Fruit fly (Drosophila melanogaster): Measurements from ENCODE around the gene CG4022.

The CG4022 gene

DNA sequence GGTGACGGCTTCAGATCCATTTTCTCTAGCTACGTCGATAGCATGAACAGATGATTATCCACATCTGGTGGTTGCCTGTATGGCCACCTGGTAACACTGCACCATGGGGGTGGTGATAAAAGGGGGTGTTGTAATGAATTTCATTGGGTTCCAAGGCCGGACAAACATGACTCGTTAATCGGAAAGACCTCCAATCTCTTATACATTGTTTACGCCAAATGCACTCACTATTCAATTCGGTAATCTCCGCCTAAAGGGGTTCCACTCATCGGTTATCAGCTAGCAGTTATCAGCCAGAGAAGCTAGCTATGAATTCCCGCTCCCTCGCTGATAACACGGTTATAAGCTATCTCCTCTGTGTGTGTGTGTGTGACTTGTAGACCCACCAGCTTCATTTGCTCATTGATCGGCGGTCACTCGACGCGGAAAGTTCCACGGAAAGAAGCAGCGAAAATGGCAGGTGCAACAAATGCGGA lies 50.4 kb downstream of the CG4022 start, which contains the start of gene Pdxk (continued):
- TF ChIP-seq Eip75B (GFP tag; optimal IDR thresholded peaks at IDR 0.05) (peak; percentile 43), ss (GFP tag; optimal IDR thresholded peaks at IDR 0.05) (peak; percentile 14 to 20), Sox14 (GFP tag; optimal IDR thresholded peaks at IDR 0.05) (peak; percentile 12), CG8119 (GFP tag; IDR thresholded peaks at IDR 0.05) (0 out of 3 replicates have a peak, but pooled peaks have one; percentile 30), CG6808 (GFP tag; optimal IDR thresholded peaks at IDR 0.05) (no peak), pdm3 (GFP tag; optimal IDR thresholded peaks at IDR 0.05) (no peak), CG6163 (GFP tag; IDR thresholded peaks at IDR 0.05) (no peak; the same call in 2 of the 3 replicates)

DNA sequence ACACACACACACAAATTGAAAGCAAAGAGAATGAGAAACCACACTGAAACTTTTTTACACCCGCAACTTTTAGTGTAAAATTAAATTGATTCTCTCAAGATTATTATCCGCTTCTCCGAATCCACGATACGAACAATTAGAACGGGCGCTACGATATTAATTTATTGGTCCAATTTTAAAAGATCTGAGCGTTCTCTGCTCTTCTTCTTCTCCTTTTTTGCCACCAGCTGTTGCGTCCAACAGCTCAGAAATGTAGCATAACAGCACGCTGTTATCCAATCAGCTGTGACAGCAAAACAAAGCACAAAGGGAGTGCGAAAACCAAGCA lies 52.0 kb downstream of the CG4022 start, which contains the start of the genes UGP and Svip:
UGP (minus strand) TSS at position 223 of the 328 bp plus-strand sequence.
Svip (plus strand) TSS at position 287 of the 328 bp plus-strand sequence.
- TF ChIP-seq Sox102F (GFP tag; optimal IDR thresholded peaks at IDR 0.05) (peak; percentile 19), CG8119 (GFP tag; IDR thresholded peaks at IDR 0.05) (peak; percentile 43; the same call in 2 of the 3 replicates), net (GFP tag; optimal IDR thresholded peaks at IDR 0.05) (peak; percentile 53), CG6163 (GFP tag; IDR thresholded peaks at IDR 0.05) (peak; percentile 56; the same call in 1 of the 3 replicates), CG8632 (GFP tag; optimal IDR thresholded peaks at IDR 0.05) (no peak), Hr39 (GFP tag; optimal IDR thresholded peaks at IDR 0.05) (peak; percentile 10), CG6808 (GFP tag; optimal IDR thresholded peaks at IDR 0.05) (no peak), Hr4 (GFP tag; optimal IDR thresholded peaks at IDR 0.05) (peak; percentile 64), Met (GFP tag; optimal IDR thresholded peaks at IDR 0.05) (no peak), CG9139 (GFP tag; optimal IDR thresholded peaks at IDR 0.05) (no peak), CG15336 (GFP tag; IDR thresholded peaks at IDR 0.05) (peak; percentile 45; the same call in 1 of the 2 replicates), topi (GFP tag; optimal IDR thresholded peaks at IDR 0.05) (peak; percentile 39), svp (GFP tag) (no peak), spab (GFP tag; optimal IDR thresholded peaks at IDR 0.05) (no peak), lz (GFP tag; optimal IDR thresholded peaks at IDR 0.05) (peak; percentile 34), CG11902 (GFP tag; optimal IDR thresholded peaks at IDR 0.05) (no peak), Smox (GFP tag; optimal IDR thresholded peaks at IDR 0.05) (no peak), eg (GFP tag; IDR thresholded peaks at IDR 0.05) (peak; percentile 68; the same call in 2 of the 3 replicates), CG10631 (GFP tag; optimal IDR thresholded peaks at IDR 0.05) (no peak), Ets96B (tag; optimal IDR thresholded peaks at IDR 0.05) (peak; percentile 10), Eip75B (GFP tag; optimal IDR thresholded peaks at IDR 0.05) (peak; percentile 35), Eip78C (GFP tag) (peak; percentile 71), esn (GFP tag; optimal IDR thresholded peaks at IDR 0.05) (peak; percentile 57), fkh (GFP tag; optimal IDR thresholded peaks at IDR 0.05) (no peak), Sox14 (GFP tag; optimal IDR thresholded peaks at IDR 0.05) (peak; percentile 93), CG3032 (tag; optimal IDR thresholded peaks at IDR 0.05) (peak; percentile 0), CG7368 (GFP tag; optimal IDR thresholded peaks at IDR 0.05) (peak; percentile 6), achi (GFP tag; optimal IDR thresholded peaks at IDR 0.05) (peak; percentile 39), OdsH (GFP tag; optimal IDR thresholded peaks at IDR 0.05) (peak; percentile 17), salr (GFP tag; optimal IDR thresholded peaks at IDR 0.05) (no peak), CG8319 (GFP tag; optimal IDR thresholded peaks at IDR 0.05) (no peak), CG3919 (GFP tag; optimal IDR thresholded peaks at IDR 0.05) (peak; percentile 60), dac (GFP tag; optimal IDR thresholded peaks at IDR 0.05) (no peak), Blimp-1 (GFP tag; optimal IDR thresholded peaks at IDR 0.05) (no peak), Hr38 (GFP tag; optimal IDR thresholded peaks at IDR 0.05) (no peak)

DNA sequence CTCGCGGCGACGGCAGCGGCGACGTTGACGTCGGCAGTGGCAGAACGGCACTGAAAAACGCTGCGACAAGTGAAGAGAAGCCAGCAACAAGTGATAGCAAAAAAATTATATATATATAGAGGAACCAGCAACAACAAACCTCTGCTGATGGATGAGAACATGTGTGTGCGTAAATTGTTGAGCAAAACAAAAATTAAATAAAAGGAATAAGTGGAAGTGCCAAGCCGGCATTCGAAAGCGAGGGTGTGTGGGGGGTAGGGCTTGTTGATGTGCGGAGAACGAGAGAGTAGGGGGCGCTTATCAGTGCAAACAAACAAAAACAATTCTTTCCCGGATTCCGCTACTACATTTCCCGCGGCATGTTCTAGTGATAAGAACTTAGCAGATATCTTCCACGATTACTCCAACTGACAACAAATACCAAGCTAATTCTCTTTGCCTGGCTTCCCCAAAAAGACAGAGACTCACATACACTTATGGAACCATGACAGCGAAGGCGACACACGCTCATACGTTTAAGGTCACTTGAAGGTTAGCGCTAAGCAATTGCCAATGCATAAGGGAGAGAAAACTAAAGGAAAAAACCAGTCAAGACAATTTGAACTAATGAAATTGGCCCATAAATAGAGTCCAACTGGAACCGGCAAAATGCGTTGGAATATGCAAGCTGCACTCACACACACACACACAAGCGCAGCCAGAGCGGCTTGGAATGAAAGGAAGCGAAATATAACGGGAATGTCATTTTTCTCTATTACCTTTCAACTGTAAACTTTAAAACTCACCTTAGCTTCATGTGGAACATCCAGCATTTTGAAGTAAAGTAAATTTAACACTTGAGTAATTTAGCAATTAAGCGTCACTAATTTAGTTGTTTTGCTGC lies 52.6 kb downstream of the CG4022 start:
- TF ChIP-seq Sox14 (GFP tag; optimal IDR thresholded peaks at IDR 0.05): peak; percentile 6
- TF ChIP-seq Ets96B (tag; optimal IDR thresholded peaks at IDR 0.05): peak; percentile 51
- peak; percentile 10 for TF ChIP-seq CG10669 (GFP tag; optimal IDR thresholded peaks at IDR 0.05)
- TF ChIP-seq fd85E (GFP tag; optimal IDR thresholded peaks at IDR 0.05): no peak
- peak; percentile 86 for TF ChIP-seq svp (GFP tag)
- TF ChIP-seq net (GFP tag; optimal IDR thresholded peaks at IDR 0.05): peak; percentile 34
- peak; percentile 83 for TF ChIP-seq CG16779 (tag; optimal IDR thresholded peaks at IDR 0.05)
- TF ChIP-seq dsx (GFP tag; optimal IDR thresholded peaks at IDR 0.05; ENCODE audit: poor library complexity, severe bottlenecking): peak; percentile 52
- no peak for TF ChIP-seq Met (GFP tag; optimal IDR thresholded peaks at IDR 0.05)
- TF ChIP-seq CG10631 (GFP tag; optimal IDR thresholded peaks at IDR 0.05): peak; percentile 20
- no peak for TF ChIP-seq lz (GFP tag; optimal IDR thresholded peaks at IDR 0.05)
- TF ChIP-seq CG32006 (GFP tag; optimal IDR thresholded peaks at IDR 0.05): no peak
- TF ChIP-seq CG6276 (GFP tag; optimal IDR thresholded peaks at IDR 0.05): peak; percentile 30
- TF ChIP-seq Eip75B (GFP tag; optimal IDR thresholded peaks at IDR 0.05): peak; percentile 21
- TF ChIP-seq cyc (GFP tag; optimal IDR thresholded peaks at IDR 0.05): no peak
- TF ChIP-seq CG6163 (GFP tag; IDR thresholded peaks at IDR 0.05): peak; percentile 74; the same call in 2 of the 3 replicates
- TF ChIP-seq Hr4 (GFP tag; optimal IDR thresholded peaks at IDR 0.05): no peak
- TF ChIP-seq CG15336 (GFP tag; IDR thresholded peaks at IDR 0.05): 0 out of 2 replicates have a peak, but pooled peaks have one; percentile 20
- peak; percentile 45 for TF ChIP-seq spab (GFP tag; optimal IDR thresholded peaks at IDR 0.05)
- TF ChIP-seq CG6808 (GFP tag; optimal IDR thresholded peaks at IDR 0.05): peak; percentile 62
